Worm (Caenorhabditis elegans) whole organism, midembryonic: ENCODE results near the gene C09G5.7.

Experiments
- cog-1 ChIP-seq: sonication (generic microtip); optimal IDR thresholded peaks from 2 replicates; lab custom pipeline; 2016; ENCODE audit warnings: missing genetic modification characterization, missing compliant biosample characterization
- flt-1 ChIP-seq: fragments of 200-800 bp; sonication (Bioruptor generic); IDR thresholded peaks from 2 replicates; pipeline ENCODE4 v1.3.6; 2022; ENCODE audit warnings: missing genetic modification characterization, missing compliant biosample characterization
- klf-2 ChIP-seq: fragments of 200-800 bp; sonication (Bioruptor generic); conservative IDR thresholded peaks from 2 replicates; pipeline ENCODE4 v1.3.6; 2022; ENCODE audit warnings: missing genetic modification reagents, missing genetic modification characterization, missing compliant biosample characterization
- med-1 ChIP-seq: sonication (generic microtip); optimal IDR thresholded peaks from 2 replicates; lab custom pipeline; 2017; ENCODE audit warnings: missing genetic modification characterization, mild to moderate bottlenecking, missing compliant biosample characterization, antibody characterized with exemption, missing genetic modification reagents; ENCODE audit not compliant: insufficient read depth
- tab-1 ChIP-seq: fragments of 200-800 bp; sonication (Bioruptor generic); IDR thresholded peaks from 2 replicates; pipeline ENCODE4 v1.3.6; 2022; ENCODE audit warnings: missing genetic modification characterization, missing compliant biosample characterization
- ztf-23 ChIP-seq: fragments of 200-800 bp; sonication (Bioruptor generic); IDR thresholded peaks from 2 replicates; pipeline ENCODE4 v1.3.6; 2022; ENCODE audit warnings: missing genetic modification reagents, missing genetic modification characterization, missing compliant biosample characterization

DNA sequence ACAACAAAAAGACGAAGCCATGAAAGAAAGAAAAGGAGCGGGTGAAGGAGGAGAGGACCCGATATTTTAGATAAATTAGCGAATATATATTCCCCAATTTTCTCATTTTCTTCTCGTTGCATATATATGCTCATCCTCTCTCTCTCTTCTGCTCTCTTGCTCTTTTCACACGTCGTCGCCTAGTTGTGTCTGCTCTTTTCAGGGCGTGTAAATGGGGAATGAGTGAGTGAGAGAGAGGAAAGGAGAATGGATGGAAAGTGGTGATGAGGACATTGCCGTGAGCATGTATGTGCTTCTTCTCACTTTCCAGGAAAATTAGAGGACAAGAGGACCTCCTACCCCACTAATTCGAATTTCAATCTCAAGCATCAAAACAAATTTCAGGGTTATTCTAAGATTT is 40.8 kb downstream of the C09G5.7 start:
- TF ChIP-seq tab-1 (GFP tag; lab: Robert Waterston, UW) = no peak
- no peak for TF ChIP-seq med-1 (GFP tag; lab: Kevin White, UChicago)
- TF ChIP-seq cog-1 (tag; lab: Kevin White, UChicago) = no peak
- no peak for TF ChIP-seq klf-2 (GFP tag; lab: Robert Waterston, UW)
- no peak for TF ChIP-seq flt-1 (GFP tag; lab: Robert Waterston, UW)
- no peak for TF ChIP-seq ztf-23
